In genomic region chr3L:8763037-8763454, dm6 we compare ENCODE assay signal across 1 fruit fly cellular context.
A peak's percentile ranks its signal among the peaks of the same experiment; 100 is the strongest.
TF ChIP-seq lines count a peak whose summit lies in the region.

No protein-coding gene starts in this region.

TF ChIP-seq in whole organism, embryonic, 481 proteins besides CTCF, POLR2A, EP300 and RAD21 (continued from another document and continues in another):
- no peak for TF ChIP-seq C15 (GFP tag; IDR thresholded peaks at IDR 0.05; lab: Robert Waterston, UW)
- TF ChIP-seq CHES-1-like (GFP tag; optimal IDR thresholded peaks at IDR 0.05; lab: Kevin White, UChicago) = peak; percentile 35
- TF ChIP-seq CG3163 (GFP tag; optimal IDR thresholded peaks at IDR 0.05; lab: Kevin White, UChicago) = no peak
- peak in 1 of 2 experiments; percentile 84 for TF ChIP-seq Pdp1 (GFP tag; optimal IDR thresholded peaks at IDR 0.05; lab: Kevin White, UChicago)
- TF ChIP-seq Jarid2 (GFP tag; optimal IDR thresholded peaks at IDR 0.05; lab: Kevin White, UChicago) = no peak
- peak; percentile 10 to 55 for TF ChIP-seq chif (GFP tag; optimal IDR thresholded peaks at IDR 0.05; lab: Kevin White, UChicago)
- 0 out of 3 replicates have a peak, but pooled peaks have one; percentile 17 for TF ChIP-seq mld (GFP tag; IDR thresholded peaks at IDR 0.05; lab: Robert Waterston, UW; ENCODE audit: partially characterized antibody)
- no peak for TF ChIP-seq CG1647 (GFP tag; optimal IDR thresholded peaks at IDR 0.05; lab: Kevin White, UChicago)
- TF ChIP-seq CG3407 (GFP tag; optimal IDR thresholded peaks at IDR 0.05; lab: Kevin White, UChicago) = no peak
- TF ChIP-seq CG14050 (GFP tag; IDR thresholded peaks at IDR 0.05; lab: Robert Waterston, UW) = peak; percentile 44; the same call in 2 of the 3 replicates
- TF ChIP-seq sug (tag; optimal IDR thresholded peaks at IDR 0.05; lab: Kevin White, UChicago) = no peak
- peak; percentile 32; the same call in 2 of the 3 replicates for TF ChIP-seq B-H1 (GFP tag; IDR thresholded peaks at IDR 0.05; lab: Robert Waterston, UW)
- no peak for TF ChIP-seq Dek (tag; optimal IDR thresholded peaks at IDR 0.05; lab: Kevin White, UChicago)
- peak; percentile 32 for TF ChIP-seq pho (GFP tag; optimal IDR thresholded peaks at IDR 0.05; lab: Kevin White, UChicago)
- TF ChIP-seq shn (GFP tag; optimal IDR thresholded peaks at IDR 0.05; lab: Kevin White, UChicago) = peak; percentile 3
- no peak for TF ChIP-seq crc (GFP tag; optimal IDR thresholded peaks at IDR 0.05; lab: Kevin White, UChicago)
- TF ChIP-seq jigr1 (GFP tag; IDR thresholded peaks at IDR 0.05; lab: Robert Waterston, UW) = no peak
- no peak for TF ChIP-seq CG31224 (GFP tag; IDR thresholded peaks at IDR 0.05; lab: Robert Waterston, UW)
- peak; percentile 32 for TF ChIP-seq Blimp-1 (GFP tag; optimal IDR thresholded peaks at IDR 0.05; lab: Kevin White, UChicago)
- TF ChIP-seq CG2202 (tag; optimal IDR thresholded peaks at IDR 0.05; lab: Kevin White, UChicago) = no peak
- no peak for TF ChIP-seq Gsc (GFP tag; IDR thresholded peaks at IDR 0.05; lab: Robert Waterston, UW)
- peak; percentile 4 for TF ChIP-seq HLH54F (GFP tag; optimal IDR thresholded peaks at IDR 0.05; lab: Kevin White, UChicago)
- no peak for TF ChIP-seq dimm (GFP tag; IDR thresholded peaks at IDR 0.05; lab: Robert Waterston, UW)
- no peak for TF ChIP-seq Sry-β (GFP tag; optimal IDR thresholded peaks at IDR 0.05; lab: Kevin White, UChicago)
- peak; percentile 28 for TF ChIP-seq tio (GFP tag; optimal IDR thresholded peaks at IDR 0.05; lab: Kevin White, UChicago)
- TF ChIP-seq CG10431 (GFP tag; optimal IDR thresholded peaks at IDR 0.05; lab: Kevin White, UChicago) = no peak
- TF ChIP-seq jumu (GFP tag; optimal IDR thresholded peaks at IDR 0.05; lab: Kevin White, UChicago) = peak; percentile 6
- TF ChIP-seq p53 (GFP tag; optimal IDR thresholded peaks at IDR 0.05; lab: Kevin White, UChicago) = no peak
- TF ChIP-seq NC2β (GFP tag; optimal IDR thresholded peaks at IDR 0.05; lab: Kevin White, UChicago) = no peak
- TF ChIP-seq Dip3 (GFP tag; optimal IDR thresholded peaks at IDR 0.05; lab: Kevin White, UChicago) = no peak
- TF ChIP-seq Hr51 (GFP tag; optimal IDR thresholded peaks at IDR 0.05; lab: Kevin White, UChicago) = peak in 1 of 2 experiments; percentile 66
- no peak for TF ChIP-seq CG3995 (GFP tag; optimal IDR thresholded peaks at IDR 0.05; lab: Kevin White, UChicago)
- TF ChIP-seq CG14860 (GFP tag; IDR thresholded peaks at IDR 0.05; lab: Robert Waterston, UW; ENCODE audit: partially characterized antibody) = peak; percentile 57; the same call in 2 of the 3 replicates
- peak; percentile 75 for TF ChIP-seq dysf (GFP tag; IDR thresholded peaks at IDR 0.05; lab: Robert Waterston, UW)
- no peak for TF ChIP-seq Hr39 (optimal IDR thresholded peaks at IDR 0.05; lab: Kevin White, UChicago)
- no peak for TF ChIP-seq Dip2 (GFP tag; IDR thresholded peaks at IDR 0.05; lab: Robert Waterston, UW)
- peak; percentile 59 for TF ChIP-seq CG10366 (GFP tag; IDR thresholded peaks at IDR 0.05; lab: Robert Waterston, UW)
- TF ChIP-seq emc (GFP tag; optimal IDR thresholded peaks at IDR 0.05; lab: Kevin White, UChicago) = no peak
- TF ChIP-seq CG12219 (GFP tag; optimal IDR thresholded peaks at IDR 0.05; lab: Kevin White, UChicago) = no peak
- TF ChIP-seq repo (GFP tag; optimal IDR thresholded peaks at IDR 0.05; lab: Kevin White, UChicago) = no peak
- peak; percentile 32 for TF ChIP-seq Oli (tag; optimal IDR thresholded peaks at IDR 0.05; lab: Kevin White, UChicago)
- no peak for TF ChIP-seq CG7928 (GFP tag; optimal IDR thresholded peaks at IDR 0.05; lab: Kevin White, UChicago)
- TF ChIP-seq CG12391 (tag; optimal IDR thresholded peaks at IDR 0.05; lab: Kevin White, UChicago) = peak; percentile 48
- 0 out of 3 replicates have a peak, but pooled peaks have one; percentile 37 for TF ChIP-seq HLH4C (GFP tag; IDR thresholded peaks at IDR 0.05; lab: Robert Waterston, UW; ENCODE audit: partially characterized antibody)
- TF ChIP-seq CG31441 (GFP tag; IDR thresholded peaks at IDR 0.05; lab: Robert Waterston, UW) = peak; percentile 55
- TF ChIP-seq chinmo (GFP tag; IDR thresholded peaks at IDR 0.05; lab: Robert Waterston, UW; ENCODE audit: partially characterized antibody) = peak; percentile 94; the same call in 3 of the 4 replicates
- TF ChIP-seq CG12744 (GFP tag; optimal IDR thresholded peaks at IDR 0.05; lab: Kevin White, UChicago) = no peak
- no peak for TF ChIP-seq Lim3 (GFP tag; IDR thresholded peaks at IDR 0.05; lab: Robert Waterston, UW)
- TF ChIP-seq Adf1 (GFP tag; IDR thresholded peaks at IDR 0.05; lab: Robert Waterston, UW) = 0 out of 2 replicates have a peak, but pooled peaks have one; percentile 18
- no peak for TF ChIP-seq CG3281 (GFP tag; optimal IDR thresholded peaks at IDR 0.05; lab: Kevin White, UChicago)
- no peak for TF ChIP-seq gcm (GFP tag; optimal IDR thresholded peaks at IDR 0.05; lab: Kevin White, UChicago)
- TF ChIP-seq knrl (GFP tag; IDR thresholded peaks at IDR 0.05; lab: Robert Waterston, UW; ENCODE audit: partially characterized antibody) = no peak; the same call in 2 of the 3 replicates
- no peak for TF ChIP-seq Taf1 (GFP tag; IDR thresholded peaks at IDR 0.05; lab: Robert Waterston, UW)
- TF ChIP-seq Atf-2 (GFP tag; optimal IDR thresholded peaks at IDR 0.05; lab: Kevin White, UChicago) = no peak
- TF ChIP-seq schlank (tag; optimal IDR thresholded peaks at IDR 0.05; lab: Kevin White, UChicago) = no peak
- TF ChIP-seq bbx (GFP tag; IDR thresholded peaks at IDR 0.05; lab: Robert Waterston, UW; ENCODE audit: partially characterized antibody) = no peak
- TF ChIP-seq CG16813 (GFP tag; IDR thresholded peaks at IDR 0.05; lab: Robert Waterston, UW; ENCODE audit: partially characterized antibody) = peak; percentile 40; the same call in 1 of the 3 replicates
- no peak for TF ChIP-seq fu2 (GFP tag; optimal IDR thresholded peaks at IDR 0.05; lab: Kevin White, UChicago)
- no peak for TF ChIP-seq toy (GFP tag; IDR thresholded peaks at IDR 0.05; lab: Robert Waterston, UW)
- TF ChIP-seq ssp (GFP tag; IDR thresholded peaks at IDR 0.05; lab: Robert Waterston, UW) = peak; percentile 43
- TF ChIP-seq ems (GFP tag; optimal IDR thresholded peaks at IDR 0.05; lab: Kevin White, UChicago) = no peak
- no peak for TF ChIP-seq Dp (GFP tag; optimal IDR thresholded peaks at IDR 0.05; lab: Kevin White, UChicago)
- TF ChIP-seq CG1603 (tag; optimal IDR thresholded peaks at IDR 0.05; lab: Kevin White, UChicago) = peak; percentile 21
- TF ChIP-seq CG8359 (GFP tag; optimal IDR thresholded peaks at IDR 0.05; lab: Kevin White, UChicago; ENCODE audit: borderline replicate concordance) = no peak
- peak; percentile 56; the same call in 1 of the 3 replicates for TF ChIP-seq CG6175 (GFP tag; IDR thresholded peaks at IDR 0.05; lab: Robert Waterston, UW)
- TF ChIP-seq CG11504 (tag; optimal IDR thresholded peaks at IDR 0.05; lab: Kevin White, UChicago) = peak; percentile 56
- TF ChIP-seq prd (optimal IDR thresholded peaks at IDR 0.05; lab: Kevin White, UChicago) = no peak
- TF ChIP-seq prd (GFP tag; IDR thresholded peaks at IDR 0.05; lab: Robert Waterston, UW) = peak; percentile 52; the same call in 1 of the 3 replicates
- TF ChIP-seq Fer3 (tag; optimal IDR thresholded peaks at IDR 0.05; lab: Kevin White, UChicago) = peak; percentile 34
- no peak for TF ChIP-seq CG4617 (GFP tag; optimal IDR thresholded peaks at IDR 0.05; lab: Kevin White, UChicago; ENCODE audit: borderline replicate concordance)
- no peak for TF ChIP-seq sc (optimal IDR thresholded peaks at IDR 0.05; lab: Kevin White, UChicago)
- TF ChIP-seq sc (GFP tag; optimal IDR thresholded peaks at IDR 0.05; lab: Kevin White, UChicago) = no peak
- no peak for TF ChIP-seq tx (GFP tag; optimal IDR thresholded peaks at IDR 0.05; lab: Kevin White, UChicago)
- TF ChIP-seq Nf-YA (GFP tag; IDR thresholded peaks at IDR 0.05; lab: Robert Waterston, UW) = no peak
- no peak for TF ChIP-seq sima (GFP tag; optimal IDR thresholded peaks at IDR 0.05; lab: Kevin White, UChicago)
- TF ChIP-seq Bteb2 (GFP tag; optimal IDR thresholded peaks at IDR 0.05; lab: Kevin White, UChicago) = no peak
- TF ChIP-seq CG6765 (GFP tag; optimal IDR thresholded peaks at IDR 0.05; lab: Kevin White, UChicago) = no peak
- no peak for TF ChIP-seq CG30431 (GFP tag; optimal IDR thresholded peaks at IDR 0.05; lab: Kevin White, UChicago)
- TF ChIP-seq CG11695 (GFP tag; IDR thresholded peaks at IDR 0.05; lab: Robert Waterston, UW) = 0 out of 3 replicates have a peak, but pooled peaks have one; percentile 49
- TF ChIP-seq CG14441 (GFP tag; IDR thresholded peaks at IDR 0.05; lab: Robert Waterston, UW) = peak; percentile 74
- TF ChIP-seq eyg (GFP tag; optimal IDR thresholded peaks at IDR 0.05; lab: Kevin White, UChicago) = no peak
- TF ChIP-seq tap (tag; optimal IDR thresholded peaks at IDR 0.05; lab: Kevin White, UChicago) = no peak
- no peak for TF ChIP-seq CG6813 (GFP tag; optimal IDR thresholded peaks at IDR 0.05; lab: Kevin White, UChicago)
- no peak for TF ChIP-seq CG31388 (GFP tag; optimal IDR thresholded peaks at IDR 0.05; lab: Kevin White, UChicago)
- TF ChIP-seq CG17802 (tag; optimal IDR thresholded peaks at IDR 0.05; lab: Kevin White, UChicago) = no peak
- TF ChIP-seq CG13123 (GFP tag; optimal IDR thresholded peaks at IDR 0.05; lab: Kevin White, UChicago) = no peak
- TF ChIP-seq dati (GFP tag; IDR thresholded peaks at IDR 0.05; lab: Robert Waterston, UW) = no peak
- TF ChIP-seq Fer1 (GFP tag; optimal IDR thresholded peaks at IDR 0.05; lab: Kevin White, UChicago) = no peak
- TF ChIP-seq MESR4 (GFP tag; optimal IDR thresholded peaks at IDR 0.05; lab: Kevin White, UChicago) = no peak
- TF ChIP-seq usp (GFP tag; optimal IDR thresholded peaks at IDR 0.05; lab: Kevin White, UChicago) = no peak
- TF ChIP-seq ken (GFP tag; IDR thresholded peaks at IDR 0.05; lab: Robert Waterston, UW) = peak; percentile 73
- peak; percentile 28 for TF ChIP-seq CG8944 (GFP tag; optimal IDR thresholded peaks at IDR 0.05; lab: Kevin White, UChicago)
- TF ChIP-seq nerfin-2 (GFP tag; IDR thresholded peaks at IDR 0.05; lab: Robert Waterston, UW; ENCODE audit: partially characterized antibody) = no peak
- no peak for TF ChIP-seq hth (optimal IDR thresholded peaks at IDR 0.05; lab: Kevin White, UChicago)
- TF ChIP-seq caup (GFP tag; optimal IDR thresholded peaks at IDR 0.05; lab: Kevin White, UChicago; ENCODE audit: severe bottlenecking) = no peak
- TF ChIP-seq HmgD (GFP tag; optimal IDR thresholded peaks at IDR 0.05; lab: Kevin White, UChicago) = no peak
- TF ChIP-seq CG33557 (GFP tag; optimal IDR thresholded peaks at IDR 0.05; lab: Kevin White, UChicago) = no peak
- TF ChIP-seq mirr (GFP tag; optimal IDR thresholded peaks at IDR 0.05; lab: Kevin White, UChicago) = no peak
- peak; percentile 1 for TF ChIP-seq CG18262 (tag; optimal IDR thresholded peaks at IDR 0.05; lab: Kevin White, UChicago)
- peak; percentile 60 for TF ChIP-seq Sox102F (GFP tag; optimal IDR thresholded peaks at IDR 0.05; lab: Kevin White, UChicago)
- peak; percentile 43; the same call in 1 of the 2 replicates for TF ChIP-seq Xrp1 (GFP tag; IDR thresholded peaks at IDR 0.05; lab: Robert Waterston, UW)
- TF ChIP-seq ind (GFP tag; optimal IDR thresholded peaks at IDR 0.05; lab: Kevin White, UChicago) = no peak
- no peak for TF ChIP-seq GATAe (GFP tag; conservative IDR thresholded peaks at IDR 0.05; lab: Robert Waterston, UW)
- TF ChIP-seq CG8290 (GFP tag; optimal IDR thresholded peaks at IDR 0.05; lab: Kevin White, UChicago) = no peak
- peak in 1 of 2 experiments; percentile 31 for TF ChIP-seq CG8290 (tag; optimal IDR thresholded peaks at IDR 0.05; lab: Kevin White, UChicago)
- peak; percentile 36; the same call in 1 of the 3 replicates for TF ChIP-seq tgo (GFP tag; IDR thresholded peaks at IDR 0.05; lab: Robert Waterston, UW)
- TF ChIP-seq Dref (GFP tag; IDR thresholded peaks at IDR 0.05; lab: Robert Waterston, UW) = no peak
- no peak for TF ChIP-seq MTF-1 (GFP tag; optimal IDR thresholded peaks at IDR 0.05; lab: Kevin White, UChicago; ENCODE audit: borderline replicate concordance)
- no peak for TF ChIP-seq nau (GFP tag; optimal IDR thresholded peaks at IDR 0.05; lab: Kevin White, UChicago)
- TF ChIP-seq unpg (GFP tag; optimal IDR thresholded peaks at IDR 0.05; lab: Kevin White, UChicago) = peak; percentile 45
- no peak for TF ChIP-seq Dad (GFP tag; optimal IDR thresholded peaks at IDR 0.05; lab: Kevin White, UChicago)
- TF ChIP-seq CG6654 (GFP tag; optimal IDR thresholded peaks at IDR 0.05; lab: Kevin White, UChicago) = no peak
- peak; percentile 12 for TF ChIP-seq Meics (GFP tag; optimal IDR thresholded peaks at IDR 0.05; lab: Kevin White, UChicago)
- TF ChIP-seq fd64A (GFP tag; optimal IDR thresholded peaks at IDR 0.05; lab: Kevin White, UChicago) = no peak
- TF ChIP-seq Hand (GFP tag; optimal IDR thresholded peaks at IDR 0.05; lab: Kevin White, UChicago) = no peak
- peak; percentile 43; the same call in 2 of the 3 replicates for TF ChIP-seq Aef1 (GFP tag; IDR thresholded peaks at IDR 0.05; lab: Robert Waterston, UW)
- no peak for TF ChIP-seq CG30020 (tag; optimal IDR thresholded peaks at IDR 0.05; lab: Kevin White, UChicago)
- TF ChIP-seq bsh (GFP tag; optimal IDR thresholded peaks at IDR 0.05; lab: Kevin White, UChicago) = peak in 1 of 2 experiments; percentile 46
- peak; percentile 38 for TF ChIP-seq CG12659 (GFP tag; optimal IDR thresholded peaks at IDR 0.05; lab: Kevin White, UChicago)
- no peak for TF ChIP-seq CG9797 (GFP tag; optimal IDR thresholded peaks at IDR 0.05; lab: Kevin White, UChicago)
- TF ChIP-seq CG5953 (GFP tag; IDR thresholded peaks at IDR 0.05; lab: Robert Waterston, UW) = no peak
- peak; percentile 54 for TF ChIP-seq CG17385 (GFP tag; optimal IDR thresholded peaks at IDR 0.05; lab: Kevin White, UChicago)
- peak; percentile 33 for TF ChIP-seq ewg (GFP tag; optimal IDR thresholded peaks at IDR 0.05; lab: Kevin White, UChicago)
- TF ChIP-seq CG6689 (GFP tag; IDR thresholded peaks at IDR 0.05; lab: Robert Waterston, UW) = peak; percentile 59
- peak; percentile 39 for TF ChIP-seq Hsf (GFP tag; optimal IDR thresholded peaks at IDR 0.05; lab: Kevin White, UChicago)
- TF ChIP-seq grn (GFP tag; optimal IDR thresholded peaks at IDR 0.05; lab: Kevin White, UChicago) = peak; percentile 11
- TF ChIP-seq Rx (GFP tag; IDR thresholded peaks at IDR 0.05; lab: Robert Waterston, UW) = peak; percentile 40
- TF ChIP-seq pfk (GFP tag; optimal IDR thresholded peaks at IDR 0.05; lab: Kevin White, UChicago) = no peak
- TF ChIP-seq croc (GFP tag; conservative IDR thresholded peaks at IDR 0.05; lab: Robert Waterston, UW) = no peak
- no peak for TF ChIP-seq BEAF-32 (GFP tag; optimal IDR thresholded peaks at IDR 0.05; lab: Kevin White, UChicago)
- no peak for TF ChIP-seq CG10654 (GFP tag; optimal IDR thresholded peaks at IDR 0.05; lab: Kevin White, UChicago)
- no peak for TF ChIP-seq CG18764 (GFP tag; optimal IDR thresholded peaks at IDR 0.05; lab: Kevin White, UChicago)
